Fruit fly (Drosophila melanogaster) whole organism: ENCODE measurements around the gene CG42592.

Source experiments
- Dll ChIP-seq: fragments of >200 bp; optimal IDR thresholded peaks from 2 replicates; lab custom pipeline; 2017
- EcR ChIP-seq, 2 experiments: fragments of >200 bp; optimal IDR thresholded peaks; 2 replicates each; lab custom pipeline; 2017; ENCODE audit warnings: missing biosample characterization in 2 of 2, missing genetic modification characterization in 2 of 2, missing genetic modification reagents in 2 of 2
- pan ChIP-seq: fragments of >200 bp; optimal IDR thresholded peaks from 2 replicates; lab custom pipeline; 2017
- psq ChIP-seq: fragments of >200 bp; optimal IDR thresholded peaks from 2 replicates; lab custom pipeline; 2017

dm6 chr3R:29787891-29788549 lies 48.1 kb downstream of the CG42592 start:
- TF ChIP-seq pan (lab: Kevin White, UChicago) (no peak), EcR (GFP tag; optimal IDR thresholded peaks at IDR 0.05; lab: Kevin White, UChicago) (no peak), psq (lab: Kevin White, UChicago) (no peak), Dll (lab: Kevin White, UChicago) (no peak)
